Fruit fly (Drosophila melanogaster) whole organism, wandering third instar larva: ENCODE results near the gene noc.

Experiments used
- CG32264 ChIP-seq: fragments of 200-800 bp; sonication (Bioruptor generic); optimal IDR thresholded peaks from 2 replicates; lab custom pipeline; 2016; ENCODE audit warnings: missing biosample characterization, missing genetic modification characterization
- CG9705 ChIP-seq: fragments of 200-800 bp; sonication (Bioruptor generic); optimal IDR thresholded peaks from 2 replicates; lab custom pipeline; 2018; ENCODE audit warnings: missing biosample characterization, mild to moderate bottlenecking, missing genetic modification characterization
- CrebA ChIP-seq: fragments of 200-800 bp; sonication (Bioruptor generic); optimal IDR thresholded peaks from 2 replicates; lab custom pipeline; 2016; ENCODE audit warnings: missing biosample characterization, mild to moderate bottlenecking, missing genetic modification characterization, borderline replicate concordance
- Dfd ChIP-seq: fragments of >200 bp; optimal IDR thresholded peaks from 2 replicates; lab custom pipeline; 2017; ENCODE audit warnings: missing biosample characterization, missing genetic modification characterization
- GATAd ChIP-seq: sonication (Bioruptor generic); optimal IDR thresholded peaks from 2 replicates; lab custom pipeline; 2016; ENCODE audit warnings: missing biosample characterization, missing genetic modification characterization
- Hnf4 ChIP-seq: fragments of 200-800 bp; sonication (Bioruptor generic); optimal IDR thresholded peaks from 2 replicates; lab custom pipeline; 2016; ENCODE audit warnings: missing biosample characterization, mild to moderate bottlenecking, missing genetic modification characterization
- Hr78 ChIP-seq: fragments of >200 bp; optimal IDR thresholded peaks from 2 replicates; lab custom pipeline; 2017; ENCODE audit warnings: missing biosample characterization, missing genetic modification characterization
- Hr83 ChIP-seq: fragments of 200-300 bp; sonication (Bioruptor generic); optimal IDR thresholded peaks from 2 replicates; lab custom pipeline; 2016; ENCODE audit warnings: missing biosample characterization, mild to moderate bottlenecking, missing genetic modification characterization, moderate library complexity; ENCODE audit not compliant: poor library complexity, severe bottlenecking
- Jra ChIP-seq: sonication (Bioruptor generic); optimal IDR thresholded peaks from 2 replicates; lab custom pipeline; 2016; ENCODE audit warnings: missing biosample characterization, missing genetic modification characterization
- Mio ChIP-seq: sonication (Bioruptor generic); optimal IDR thresholded peaks from 2 replicates; lab custom pipeline; 2016; ENCODE audit warnings: missing biosample characterization, missing genetic modification characterization
- Myc ChIP-seq: fragments of >200 bp; optimal IDR thresholded peaks from 2 replicates; lab custom pipeline; 2017
- N ChIP-seq: fragments of >200 bp; optimal IDR thresholded peaks from 2 replicates; lab custom pipeline; 2018; ENCODE audit warnings: missing biosample characterization, missing external identifiers, missing genetic modification characterization
- OdsH ChIP-seq: fragments of 200-800 bp; sonication (Bioruptor generic); optimal IDR thresholded peaks from 2 replicates; lab custom pipeline; 2016; ENCODE audit warnings: missing biosample characterization, mild to moderate bottlenecking, missing genetic modification characterization
- Sp1 ChIP-seq: fragments of 200-800 bp; sonication (Bioruptor generic); optimal IDR thresholded peaks from 3 replicates; lab custom pipeline; 2019; ENCODE audit warnings: missing biosample characterization, mild to moderate bottlenecking, missing genetic modification characterization, moderate library complexity
- br ChIP-seq: fragments of 200-800 bp; sonication (Bioruptor generic); optimal IDR thresholded peaks from 2 replicates; lab custom pipeline; 2016; ENCODE audit warnings: missing biosample characterization, missing genetic modification characterization
- brk ChIP-seq: fragments of 200-800 bp; sonication (Bioruptor generic); optimal IDR thresholded peaks from 2 replicates; lab custom pipeline; 2016; ENCODE audit warnings: missing biosample characterization, mild to moderate bottlenecking, missing genetic modification characterization
- dl ChIP-seq, 2 experiments: fragments of 175-275, 200-275 bp in 1 of 2; fragments of 200-275 bp in 1 of 2; sonication (Bioruptor generic); optimal IDR thresholded peaks; lab custom pipeline; 2018; ENCODE audit warnings: mild to moderate bottlenecking in 2 of 2, missing biosample characterization in 2 of 2, missing genetic modification characterization in 2 of 2, moderate library complexity in 2 of 2; ENCODE audit not compliant: partially characterized antibody in 2 of 2, insufficient read depth in 1 of 2
- dmrt93B ChIP-seq: fragments of 200-800 bp; sonication (Bioruptor generic); optimal IDR thresholded peaks from 2 replicates; lab custom pipeline; 2018; ENCODE audit warnings: missing biosample characterization, mild to moderate bottlenecking, missing genetic modification characterization
- dsf ChIP-seq: sonication (Bioruptor generic); optimal IDR thresholded peaks from 2 replicates; lab custom pipeline; 2016; ENCODE audit warnings: missing biosample characterization, missing genetic modification characterization, borderline replicate concordance
- ey ChIP-seq: fragments of 200-800 bp; sonication (Bioruptor generic); optimal IDR thresholded peaks from 2 replicates; lab custom pipeline; 2016; ENCODE audit warnings: missing biosample characterization, missing genetic modification characterization
- foxo ChIP-seq, 2 experiments: fragments of 200-800 bp; sonication (Bioruptor generic); optimal IDR thresholded peaks; 2 replicates in 1 of 2; 3 replicates in 1 of 2; lab custom pipeline; 2016 to 2017; ENCODE audit warnings: missing biosample characterization in 2 of 2, missing genetic modification characterization in 2 of 2
- fru ChIP-seq: fragments of 200-800 bp; sonication (Bioruptor generic); optimal IDR thresholded peaks from 3 replicates; lab custom pipeline; 2016; ENCODE audit warnings: missing biosample characterization, mild to moderate bottlenecking, missing genetic modification characterization
- h ChIP-seq: fragments of 200-800 bp; sonication (Bioruptor generic); optimal IDR thresholded peaks from 3 replicates; lab custom pipeline; 2016; ENCODE audit warnings: missing biosample characterization, mild to moderate bottlenecking, missing genetic modification characterization
- jim ChIP-seq: fragments of 175-275, 200-325 bp; sonication (Bioruptor generic); optimal IDR thresholded peaks from 2 replicates; lab custom pipeline; 2016; ENCODE audit warnings: missing biosample characterization, mild to moderate bottlenecking, missing genetic modification characterization
- lola ChIP-seq: fragments of >200 bp; optimal IDR thresholded peaks from 2 replicates; lab custom pipeline; 2017; ENCODE audit warnings: missing biosample characterization, missing genetic modification characterization
- pan ChIP-seq: fragments of >200 bp; optimal IDR thresholded peaks from 2 replicates; lab custom pipeline; 2017
- psq ChIP-seq: fragments of 200-800 bp; sonication (Bioruptor generic); optimal IDR thresholded peaks from 3 replicates; lab custom pipeline; 2017; ENCODE audit warnings: missing biosample characterization, mild to moderate bottlenecking, missing genetic modification characterization, moderate library complexity
- rgr ChIP-seq: fragments of 200-800 bp; sonication (Bioruptor generic); optimal IDR thresholded peaks from 3 replicates; lab custom pipeline; 2016; ENCODE audit warnings: missing biosample characterization, mild to moderate bottlenecking, missing genetic modification characterization
- sage ChIP-seq: fragments of 200-800 bp; sonication (Bioruptor generic); optimal IDR thresholded peaks from 2 replicates; lab custom pipeline; 2016; ENCODE audit warnings: missing biosample characterization, mild to moderate bottlenecking, missing genetic modification characterization
- sv ChIP-seq: fragments of 200-800 bp; sonication (Bioruptor generic); optimal IDR thresholded peaks from 3 replicates; lab custom pipeline; 2016; ENCODE audit warnings: missing biosample characterization, missing genetic modification characterization
- tai ChIP-seq: sonication (Bioruptor generic); optimal IDR thresholded peaks from 2 replicates; lab custom pipeline; 2016; ENCODE audit warnings: missing biosample characterization, missing genetic modification characterization
- usp ChIP-seq: fragments of >200 bp; optimal IDR thresholded peaks from 2 replicates; lab custom pipeline; 2017; ENCODE audit warnings: missing biosample characterization, missing genetic modification characterization
- woc ChIP-seq: sonication (Bioruptor generic); optimal IDR thresholded peaks from 2 replicates; lab custom pipeline; 2016; ENCODE audit warnings: missing biosample characterization, mild to moderate bottlenecking, missing genetic modification characterization

The noc gene

DNA sequence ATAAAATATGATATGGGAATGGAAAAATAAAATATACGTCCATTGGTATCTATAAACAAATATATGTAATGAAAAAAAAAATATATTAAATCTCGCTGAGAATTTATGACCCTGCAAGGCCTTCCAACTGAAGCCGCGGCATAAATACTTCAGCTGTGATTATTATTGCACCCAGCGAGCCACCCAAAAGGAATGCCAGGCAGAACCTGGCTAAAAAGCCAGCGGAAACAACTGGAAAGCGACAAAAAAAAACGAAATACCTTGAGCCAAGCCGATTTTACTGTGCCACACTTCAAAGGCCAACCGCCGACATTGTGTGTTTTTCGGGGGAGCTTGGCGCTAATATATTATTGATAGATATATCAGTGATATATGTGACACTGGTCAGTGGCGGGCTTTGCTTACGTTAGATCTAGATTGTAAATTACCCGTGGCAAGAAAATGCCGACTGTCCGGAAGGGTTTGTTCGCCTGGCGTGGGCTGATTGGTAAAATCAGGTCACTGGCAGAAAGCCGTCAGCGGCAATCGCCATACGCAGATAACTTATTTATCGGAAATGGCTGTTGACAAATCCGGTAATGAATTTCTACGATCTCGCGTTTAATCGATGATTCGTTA is 7.9 kb downstream of the noc start:
- no peak for TF ChIP-seq woc (GFP tag; lab: Kevin White, UChicago)
- TF ChIP-seq Mio = no peak
- TF ChIP-seq, all 38 proteins: peak for 0

DNA sequence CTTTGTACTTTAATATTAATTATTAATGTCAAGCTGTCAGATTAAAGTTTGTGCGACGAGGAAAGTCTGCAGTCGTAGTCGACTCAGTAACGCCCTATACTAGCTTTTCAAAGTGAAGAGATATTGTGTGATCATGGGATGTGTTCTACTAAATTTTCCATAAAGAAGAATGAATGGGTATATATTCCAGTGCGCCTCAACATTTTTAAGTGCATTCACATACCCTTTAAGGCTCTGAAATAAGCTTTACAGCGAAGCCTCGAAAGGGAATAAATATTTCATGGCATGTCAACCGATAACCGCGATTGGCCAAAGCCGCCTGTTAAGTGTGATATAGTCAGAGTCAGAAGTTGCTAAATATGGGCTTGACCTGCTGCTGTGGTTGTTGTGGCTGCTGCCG is 8.4 kb downstream of the noc start:
- TF ChIP-seq psq (GFP tag; lab: Kevin White, UChicago) = peak; percentile 15
- no peak for TF ChIP-seq CG9705 (GFP tag; lab: Kevin White, UChicago)
- no peak for TF ChIP-seq sage
- peak; percentile 42 for TF ChIP-seq br (GFP tag; lab: Kevin White, UChicago)
- no peak for TF ChIP-seq dmrt93B (GFP tag; lab: Kevin White, UChicago)
- TF ChIP-seq ey (GFP tag; lab: Kevin White, UChicago) = peak; percentile 23
- peak in 1 of 2 experiments; percentile 27 for TF ChIP-seq foxo (GFP tag; optimal IDR thresholded peaks at IDR 0.05; lab: Kevin White, UChicago)
- peak; percentile 3 for TF ChIP-seq h (GFP tag; lab: Kevin White, UChicago)
- TF ChIP-seq tai (GFP tag; lab: Kevin White, UChicago) = no peak
- no peak for TF ChIP-seq Jra (GFP tag; lab: Kevin White, UChicago)
- TF ChIP-seq fru (GFP tag; lab: Kevin White, UChicago) = peak; percentile 18
- TF ChIP-seq pan (lab: Kevin White, UChicago) = no peak
- no peak for TF ChIP-seq Dfd (GFP tag; lab: Kevin White, UChicago)

DNA sequence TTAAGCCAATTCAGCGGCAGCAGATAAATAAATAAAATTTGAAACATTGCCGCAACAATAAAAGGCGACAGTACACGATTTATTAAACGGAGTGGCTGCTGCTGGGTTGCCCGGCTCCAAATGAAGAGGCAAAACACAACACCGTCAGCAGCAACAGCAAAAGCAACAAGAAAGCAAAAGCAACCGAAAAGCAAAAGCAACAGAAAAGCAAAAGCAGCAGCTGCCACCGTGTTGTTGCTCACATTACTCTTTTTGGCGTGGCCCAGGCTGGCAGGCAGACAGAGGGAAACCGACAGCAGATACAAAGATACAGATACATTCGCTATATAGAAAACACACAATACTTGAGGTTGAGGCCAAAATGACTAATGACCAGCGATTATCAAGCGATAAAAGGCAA is 8.8 kb downstream of the noc start:
- TF ChIP-seq usp (GFP tag; lab: Kevin White, UChicago) (no peak), brk (peak; percentile 2)

- TF ChIP-seq brk (no peak), Myc (lab: Kevin White, UChicago) (no peak), psq (GFP tag; lab: Kevin White, UChicago) (peak; percentile 26), br (GFP tag; lab: Kevin White, UChicago) (peak; percentile 28), sv (GFP tag; lab: Kevin White, UChicago) (peak; percentile 23), fru (GFP tag; lab: Kevin White, UChicago) (peak; percentile 42), OdsH (GFP tag; lab: Kevin White, UChicago) (peak; percentile 33), foxo (GFP tag; optimal IDR thresholded peaks at IDR 0.05; lab: Kevin White, UChicago) (peak in 1 of 2 experiments; percentile 22)
Measured at dm6 chr2L:14500383-14500782, 9.7 kb downstream of the noc start.

DNA sequence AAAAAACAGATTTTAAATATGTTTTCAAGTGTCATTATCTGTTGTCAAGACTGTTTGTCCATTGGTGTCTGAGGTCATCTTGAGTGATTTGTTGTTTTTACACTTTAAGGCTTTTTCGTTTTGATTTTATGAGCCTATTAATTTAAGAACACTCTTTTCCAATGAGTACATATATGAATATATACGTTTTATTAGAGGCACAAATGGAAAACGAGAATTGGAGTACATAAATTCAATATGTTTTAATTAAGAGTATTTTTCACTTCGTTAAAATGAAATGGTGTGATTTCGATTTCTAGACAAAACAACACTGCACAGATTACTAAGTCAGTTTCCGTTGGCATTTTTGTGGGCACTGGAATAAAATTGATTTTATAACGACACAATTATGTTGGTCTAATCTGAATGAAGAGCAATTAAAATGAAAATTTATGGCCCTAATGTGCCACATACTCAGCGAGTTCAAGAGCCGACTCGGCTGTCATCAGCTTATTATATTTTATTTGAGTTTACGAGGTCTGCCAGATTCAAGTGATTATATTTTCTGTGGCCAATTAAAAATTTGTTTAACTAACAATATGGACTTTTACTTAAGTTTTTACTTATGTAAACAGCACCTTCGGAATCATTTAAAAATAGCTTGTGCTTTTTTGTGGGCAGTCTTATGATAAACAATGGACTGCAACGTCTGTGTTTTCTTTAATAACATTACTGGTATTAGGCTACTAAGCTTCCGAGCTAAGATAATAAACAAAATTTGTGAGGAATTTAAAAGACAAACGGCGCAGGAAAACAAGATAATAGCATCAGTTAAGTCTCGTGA is 10.7 kb downstream of the noc start:
- TF ChIP-seq OdsH (GFP tag; lab: Kevin White, UChicago) = peak; percentile 19
- no peak for TF ChIP-seq CG9705 (GFP tag; lab: Kevin White, UChicago)
- peak; percentile 35 for TF ChIP-seq Hnf4
- no peak for TF ChIP-seq CrebA (GFP tag; lab: Kevin White, UChicago)
- TF ChIP-seq pan (lab: Kevin White, UChicago) = no peak
- peak; percentile 17 for TF ChIP-seq Sp1 (GFP tag; lab: Kevin White, UChicago)

DNA sequence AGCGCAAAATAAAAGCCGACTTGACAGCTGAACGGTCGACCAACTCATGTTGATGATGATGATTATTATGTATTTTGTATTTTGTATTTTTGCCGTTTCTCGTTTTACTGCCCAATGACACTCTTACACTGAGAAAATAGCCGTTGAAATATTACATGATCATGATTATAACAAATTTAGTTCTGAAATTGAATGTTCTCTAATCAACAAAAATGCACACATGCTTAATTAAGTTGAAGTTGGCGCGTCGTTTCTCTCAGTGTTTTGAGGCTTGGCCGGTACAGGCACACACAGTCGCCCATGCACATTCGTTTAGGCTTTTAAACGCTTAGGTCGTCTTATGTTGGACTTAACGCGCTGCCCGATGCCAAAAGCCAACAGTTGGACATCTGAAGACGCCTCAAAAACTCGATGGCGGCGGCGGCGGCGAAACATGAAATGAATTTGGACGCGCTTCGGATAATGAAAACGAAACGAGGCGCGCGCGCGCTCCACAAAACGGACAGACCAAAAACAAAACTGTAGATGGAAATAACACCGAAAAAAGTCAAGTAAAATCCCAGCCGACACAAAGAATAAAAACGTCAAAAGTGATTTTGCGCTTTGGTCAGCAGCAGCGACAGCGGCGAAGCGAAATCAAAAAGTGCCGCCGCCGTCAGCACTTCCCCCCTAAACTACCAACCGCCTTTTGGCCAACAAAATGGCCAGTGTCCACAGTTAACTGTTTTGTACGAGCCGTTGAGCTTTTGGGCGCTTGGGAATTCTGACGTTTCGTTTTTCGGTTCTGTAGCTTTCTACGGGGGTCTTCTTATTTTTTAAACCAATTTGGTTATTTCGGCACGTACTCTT is 12.1 kb downstream of the noc start:
- TF ChIP-seq dsf = peak; percentile 24
- peak; percentile 15 for TF ChIP-seq CG9705 (GFP tag; lab: Kevin White, UChicago)
- TF ChIP-seq foxo (GFP tag; optimal IDR thresholded peaks at IDR 0.05; lab: Kevin White, UChicago) = peak; percentile 5 to 92
- TF ChIP-seq rgr (GFP tag; lab: Kevin White, UChicago) = peak; percentile 89
- TF ChIP-seq Jra (GFP tag; lab: Kevin White, UChicago) = peak; percentile 64
- TF ChIP-seq pan (lab: Kevin White, UChicago) = no peak
- peak; percentile 72 for TF ChIP-seq woc (GFP tag; lab: Kevin White, UChicago)
- peak; percentile 6 for TF ChIP-seq Mio
- TF ChIP-seq dl (GFP tag; optimal IDR thresholded peaks at IDR 0.05; lab: Kevin White, UChicago; ENCODE audit: insufficient read depth in 1 of 2, partially characterized antibody in 2 of 2) = no peak
- peak; percentile 86 for TF ChIP-seq OdsH (GFP tag; lab: Kevin White, UChicago)
- TF ChIP-seq jim (GFP tag; lab: Kevin White, UChicago) = no peak
- peak; percentile 71 for TF ChIP-seq CG32264
- no peak for TF ChIP-seq Dfd (GFP tag; lab: Kevin White, UChicago)
- TF ChIP-seq h (GFP tag; lab: Kevin White, UChicago) = peak; percentile 90
- no peak for TF ChIP-seq N (GFP tag; lab: Kevin White, UChicago)
- no peak for TF ChIP-seq lola (GFP tag; lab: Kevin White, UChicago)
- TF ChIP-seq usp (GFP tag; lab: Kevin White, UChicago) = no peak
- no peak for TF ChIP-seq Hr78 (GFP tag; lab: Kevin White, UChicago)
- peak; percentile 70 for TF ChIP-seq brk
- TF ChIP-seq fru (GFP tag; lab: Kevin White, UChicago) = peak; percentile 91
- peak; percentile 39 for TF ChIP-seq Hr83 (GFP tag; lab: Kevin White, UChicago)
- no peak for TF ChIP-seq Myc (lab: Kevin White, UChicago)
- TF ChIP-seq ey (GFP tag; lab: Kevin White, UChicago) = peak; percentile 88
- no peak for TF ChIP-seq GATAd (GFP tag; lab: Kevin White, UChicago)
- peak; percentile 83 for TF ChIP-seq sv (GFP tag; lab: Kevin White, UChicago)
